Worm (Caenorhabditis elegans) whole organism, L4 larva: ENCODE measurements around the gene Y75B8A.63.

Source experiments
- D1046.2 ChIP-seq: fragments of 200-800 bp; sonication (Bioruptor generic); IDR thresholded peaks from 2 replicates; pipeline ENCODE4 v1.3.6; 2022; ENCODE audit warnings: missing genetic modification characterization, missing compliant biosample characterization
- F10B5.3 ChIP-seq: sonication (generic microtip); optimal IDR thresholded peaks from 2 replicates; lab custom pipeline; 2016; ENCODE audit warnings: mild to moderate bottlenecking, missing genetic modification characterization, missing compliant biosample characterization
- F26F4.8 ChIP-seq: fragments of 200-800 bp; sonication (Bioruptor generic); conservative IDR thresholded peaks from 2 replicates; pipeline ENCODE4 v1.3.6; 2022; ENCODE audit warnings: missing genetic modification characterization, missing compliant biosample characterization
- F37D6.2 ChIP-seq: sonication (generic microtip); optimal IDR thresholded peaks from 2 replicates; lab custom pipeline; 2016; ENCODE audit warnings: mild to moderate bottlenecking, missing genetic modification characterization, missing compliant biosample characterization
- F44E2.7 ChIP-seq: fragments of 200-800 bp; sonication (Bioruptor generic); IDR thresholded peaks from 2 replicates; pipeline ENCODE4 v2.1.2; 2022; ENCODE audit warnings: missing genetic modification characterization, missing compliant biosample characterization
- R02D3.7 ChIP-seq: fragments of 150-350 bp; sonication (generic microtip); optimal IDR thresholded peaks from 3 replicates; lab custom pipeline; 2014; ENCODE audit warnings: missing biosample characterization, missing genetic modification characterization
- T20F7.1 ChIP-seq: fragments of 200-800 bp; sonication (Bioruptor generic); optimal IDR thresholded peaks from 2 replicates; lab custom pipeline; 2018; ENCODE audit warnings: mild to moderate bottlenecking, missing genetic modification characterization, missing compliant biosample characterization
- Y48G9A.11 ChIP-seq: fragments of 200-800 bp; sonication (Bioruptor generic); IDR thresholded peaks from 2 replicates; pipeline ENCODE4 v1.3.6; 2022; ENCODE audit warnings: missing genetic modification reagents, missing genetic modification characterization, missing compliant biosample characterization
- ZK546.5 ChIP-seq, 2 experiments: sonication (generic microtip); optimal IDR thresholded peaks; 2 replicates each; lab custom pipeline; 2017; ENCODE audit warnings: missing biosample characterization in 2 of 2, missing genetic modification characterization in 2 of 2
- aha-1 ChIP-seq: fragments of 150-350 bp; peaks from one replicate; lab custom pipeline; 2014; ENCODE audit warnings: missing biosample characterization, missing genetic modification characterization
- aly-2 ChIP-seq: sonication (generic microtip); optimal IDR thresholded peaks from 2 replicates; lab custom pipeline; 2018; ENCODE audit warnings: missing biosample characterization, missing genetic modification characterization
- ceh-20 ChIP-seq: fragments of 200-800 bp; sonication (Bioruptor generic); IDR thresholded peaks from 2 replicates; pipeline ENCODE4 v1.3.6; 2022; ENCODE audit warnings: missing genetic modification reagents, missing genetic modification characterization, missing compliant biosample characterization
- ceh-28 ChIP-seq: fragments of 150-350 bp; optimal IDR thresholded peaks from 2 replicates; lab custom pipeline; 2014; ENCODE audit warnings: missing biosample characterization, missing genetic modification reagents, missing genetic modification characterization
- ceh-44 ChIP-seq: fragments of 200-800 bp; sonication (Bioruptor generic); IDR thresholded peaks from 2 replicates; pipeline ENCODE4 v1.3.6; 2022; ENCODE audit warnings: missing genetic modification reagents, missing genetic modification characterization, missing compliant biosample characterization
- ceh-82 ChIP-seq: sonication (generic microtip); optimal IDR thresholded peaks from 2 replicates; lab custom pipeline; 2017; ENCODE audit warnings: missing biosample characterization, missing genetic modification characterization
- ctbp-1 ChIP-seq: fragments of 200-800 bp; sonication (Bioruptor generic); IDR thresholded peaks from 2 replicates; pipeline ENCODE4 v1.3.6; 2022; ENCODE audit warnings: missing genetic modification reagents, missing genetic modification characterization, missing compliant biosample characterization
- daf-12 ChIP-seq: fragments of 150-350 bp; optimal IDR thresholded peaks from 2 replicates; lab custom pipeline; 2014; ENCODE audit warnings: missing biosample characterization, missing genetic modification reagents, missing genetic modification characterization
- daf-8 ChIP-seq: fragments of 200-800 bp; sonication (Bioruptor generic); IDR thresholded peaks from 2 replicates; pipeline ENCODE4 v1.3.6; 2022; ENCODE audit warnings: missing genetic modification characterization, missing compliant biosample characterization
- dpl-1 ChIP-seq: fragments of 150-350 bp; optimal IDR thresholded peaks from 2 replicates; lab custom pipeline; 2014; ENCODE audit warnings: missing biosample characterization, missing genetic modification reagents, missing genetic modification characterization
- duxl-1 ChIP-seq: sonication (generic microtip); optimal IDR thresholded peaks from 2 replicates; lab custom pipeline; 2016; ENCODE audit warnings: mild to moderate bottlenecking, missing genetic modification characterization, moderate library complexity, missing compliant biosample characterization; ENCODE audit not compliant: poor library complexity
- dve-1 ChIP-seq: sonication (generic microtip); optimal IDR thresholded peaks from 2 replicates; lab custom pipeline; 2017; ENCODE audit warnings: antibody characterized with exemption, mild to moderate bottlenecking, missing genetic modification characterization, missing compliant biosample characterization; ENCODE audit not compliant: insufficient read depth
- fos-1 ChIP-seq: fragments of 150-350 bp; optimal IDR thresholded peaks from 2 replicates; lab custom pipeline; 2014; ENCODE audit warnings: missing biosample characterization, missing genetic modification characterization
- lin-15B ChIP-seq: fragments of 150-350 bp; sonication (generic microtip); optimal IDR thresholded peaks from 3 replicates; lab custom pipeline; 2014; ENCODE audit warnings: missing biosample characterization, missing genetic modification characterization
- lin-38 ChIP-seq: fragments of 200-800 bp; sonication (Bioruptor generic); IDR thresholded peaks from 2 replicates; pipeline ENCODE4 v1.3.6; 2022; ENCODE audit warnings: missing genetic modification reagents, missing genetic modification characterization, missing compliant biosample characterization
- lin-39 ChIP-seq: fragments of 150-350 bp; optimal IDR thresholded peaks from 2 replicates; lab custom pipeline; 2014; ENCODE audit warnings: missing biosample characterization, missing genetic modification reagents, missing genetic modification characterization
- lsy-2 ChIP-seq, 2 experiments: fragments of 150-350 bp in 1 of 2; sonication (generic microtip) in 1 of 2; optimal IDR thresholded peaks; 2 replicates each; lab custom pipeline; 2014 to 2017; ENCODE audit warnings: missing biosample characterization in 2 of 2, missing genetic modification characterization in 2 of 2
- madf-5 ChIP-seq, 2 experiments: fragments of 200-800 bp; sonication (Bioruptor generic); IDR thresholded peaks; 2 replicates each; pipeline ENCODE4 v1.3.6; 2022; ENCODE audit warnings: missing compliant biosample characterization in 2 of 2, missing genetic modification characterization in 2 of 2
- mdl-1 ChIP-seq, 2 experiments: fragments of 150-350 bp in 1 of 2; sonication (generic microtip) in 1 of 2; optimal IDR thresholded peaks; 2 replicates each; lab custom pipeline; 2014 to 2017; ENCODE audit warnings: missing biosample characterization in 2 of 2, missing genetic modification characterization in 2 of 2
- mxl-3 ChIP-seq: fragments of 200-800 bp; sonication (Bioruptor generic); optimal IDR thresholded peaks from 2 replicates; lab custom pipeline; 2018; ENCODE audit warnings: mild to moderate bottlenecking, missing genetic modification characterization, missing compliant biosample characterization
- nhr-10 ChIP-seq: fragments of 150-350 bp; optimal IDR thresholded peaks from 2 replicates; lab custom pipeline; 2014; ENCODE audit warnings: missing biosample characterization, missing genetic modification characterization
- nhr-111 ChIP-seq: fragments of 200-800 bp; sonication (Bioruptor generic); optimal IDR thresholded peaks from 2 replicates; lab custom pipeline; 2018; ENCODE audit warnings: mild to moderate bottlenecking, missing genetic modification characterization, missing compliant biosample characterization
- nhr-25 ChIP-seq: sonication (generic microtip); optimal IDR thresholded peaks from 2 replicates; lab custom pipeline; 2017; ENCODE audit warnings: missing genetic modification characterization, mild to moderate bottlenecking, missing compliant biosample characterization, antibody characterized with exemption, moderate library complexity, borderline replicate concordance; ENCODE audit not compliant: insufficient read depth
- nhr-42 ChIP-seq: fragments of 200-800 bp; sonication (Bioruptor generic); IDR thresholded peaks from 2 replicates; pipeline ENCODE4 v1.3.6; 2022; ENCODE audit warnings: missing genetic modification characterization, missing compliant biosample characterization
- nhr-6 ChIP-seq: fragments of 150-350 bp; optimal IDR thresholded peaks from 2 replicates; lab custom pipeline; 2014; ENCODE audit warnings: missing biosample characterization, missing genetic modification characterization
- nhr-76 ChIP-seq: fragments of 150-350 bp; optimal IDR thresholded peaks from 2 replicates; lab custom pipeline; 2014; ENCODE audit warnings: missing biosample characterization, missing genetic modification characterization
- nhr-77 ChIP-seq: fragments of 150-350 bp; optimal IDR thresholded peaks from 2 replicates; lab custom pipeline; 2014; ENCODE audit warnings: missing biosample characterization, missing genetic modification characterization
- pha-4 ChIP-seq, 2 experiments: fragments of 150-350 bp in 1 of 2; fragments of 200-800 bp in 1 of 2; sonication (Bioruptor generic) in 1 of 2; IDR thresholded peaks in 1 of 2; optimal IDR thresholded peaks in 1 of 2; 2 replicates each; pipeline versions ENCODE4 v1.3.6 to Lab custom; 2014 to 2022; ENCODE audit warnings: missing genetic modification characterization in 2 of 2, missing genetic modification reagents in 2 of 2, missing biosample characterization in 1 of 2, missing compliant biosample characterization in 1 of 2
- pqm-1 ChIP-seq: sonication (generic microtip); optimal IDR thresholded peaks from 2 replicates; lab custom pipeline; 2017; ENCODE audit warnings: missing biosample characterization, missing genetic modification characterization
- rbr-2 ChIP-seq: sonication (generic microtip); optimal IDR thresholded peaks from 2 replicates; lab custom pipeline; 2016; ENCODE audit warnings: missing genotype, missing genetic modification characterization, missing compliant biosample characterization
- tag-97 ChIP-seq: fragments of 200-800 bp; sonication (Bioruptor generic); IDR thresholded peaks from 2 replicates; pipeline ENCODE4 v1.3.6; 2022; ENCODE audit warnings: missing genetic modification characterization, missing compliant biosample characterization
- unc-39 ChIP-seq: sonication (generic microtip); optimal IDR thresholded peaks from 2 replicates; lab custom pipeline; 2017; ENCODE audit warnings: missing biosample characterization, missing genetic modification characterization
- unc-62 ChIP-seq, 3 experiments: fragments of 150-350 bp in 1 of 3; sonication (generic microtip); optimal IDR thresholded peaks in 2 of 3; peaks in 1 of 3; 1 replicate in 1 of 3; 2 replicates in 2 of 3; lab custom pipeline; 2014 to 2017; ENCODE audit warnings: missing biosample characterization in 3 of 3, missing genetic modification characterization in 3 of 3, missing genetic modification reagents in 3 of 3, missing genotype in 1 of 3
- zfp-3 ChIP-seq: fragments of 200-800 bp; sonication (Bioruptor generic); conservative IDR thresholded peaks from 2 replicates; pipeline ENCODE4 v1.3.6; 2022; ENCODE audit warnings: missing genetic modification reagents, missing genetic modification characterization, missing compliant biosample characterization
- zip-2 ChIP-seq: fragments of 150-350 bp; optimal IDR thresholded peaks from 2 replicates; lab custom pipeline; 2014; ENCODE audit warnings: missing biosample characterization, missing genetic modification characterization
- ztf-11 ChIP-seq: fragments of 150-350 bp; optimal IDR thresholded peaks from 2 replicates; lab custom pipeline; 2014; ENCODE audit warnings: missing biosample characterization, missing genetic modification characterization
- ztf-7 ChIP-seq: fragments of 150-350 bp; optimal IDR thresholded peaks from 2 replicates; lab custom pipeline; 2014; ENCODE audit warnings: missing biosample characterization, missing genetic modification characterization

The Y75B8A.63 gene

ce11 chrIII:12335400-12335994 lies 7.8 kb downstream of the Y75B8A.63 start (continued):
- TF ChIP-seq mxl-3 (GFP tag; lab: Kevin White, UChicago) (peak; percentile 55), ceh-20 (GFP tag; lab: Robert Waterston, UW) (no peak), R02D3.7 (tag; lab: Kevin White, UChicago) (no peak), ceh-82 (tag; lab: Kevin White, UChicago) (no peak), tag-97 (no peak), ztf-11 (no peak), F10B5.3 (no peak), aha-1 (tag; lab: Kevin White, UChicago) (peak; percentile 77), F37D6.2 (no peak), dpl-1 (GFP tag; lab: Kevin White, UChicago) (peak; percentile 53), nhr-111 (no peak), unc-39 (no peak), madf-5 (GFP tag; IDR thresholded peaks at IDR 0.05; lab: Robert Waterston, UW) (no peak), zfp-3 (no peak), nhr-10 (tag; lab: Kevin White, UChicago) (peak; percentile 8), daf-12 (no peak), ceh-28 (tag; lab: Kevin White, UChicago) (no peak)

- no peak for TF ChIP-seq ZK546.5 (tag; optimal IDR thresholded peaks at IDR 0.05; lab: Kevin White, UChicago)
- peak in 1 of 2 experiments; percentile 16 for TF ChIP-seq lsy-2 (tag; optimal IDR thresholded peaks at IDR 0.05; lab: Kevin White, UChicago)
Observed at ce11 chrIII:12344940-12345339, 17.2 kb downstream of the Y75B8A.63 start.

- TF ChIP-seq nhr-6 (tag; lab: Kevin White, UChicago), result no peak
- no peak for TF ChIP-seq T20F7.1 (GFP tag; lab: Kevin White, UChicago)
- no peak for TF ChIP-seq R02D3.7 (tag; lab: Kevin White, UChicago)
- no peak for TF ChIP-seq duxl-1
- no peak for TF ChIP-seq rbr-2
- no peak for TF ChIP-seq daf-8 (GFP tag; lab: Robert Waterston, UW)
- no peak for TF ChIP-seq D1046.2 (GFP tag; lab: Robert Waterston, UW)
- no peak for TF ChIP-seq aha-1 (tag; lab: Kevin White, UChicago)
- TF ChIP-seq pha-4 (GFP tag; IDR thresholded peaks at IDR 0.05; lab: Robert Waterston, UW), result no peak
- no peak for TF ChIP-seq pha-4 (tag; optimal IDR thresholded peaks at IDR 0.05; lab: Kevin White, UChicago)
- TF ChIP-seq F26F4.8, result no peak
- TF ChIP-seq nhr-76 (tag; lab: Kevin White, UChicago), result no peak
- no peak for TF ChIP-seq F37D6.2
- TF ChIP-seq nhr-111, result no peak
- no peak for TF ChIP-seq aly-2 (tag; lab: Kevin White, UChicago)
- TF ChIP-seq nhr-77 (tag; lab: Kevin White, UChicago), result no peak
- TF ChIP-seq mdl-1 (tag; optimal IDR thresholded peaks at IDR 0.05; lab: Kevin White, UChicago), result no peak
- TF ChIP-seq lin-38 (GFP tag; lab: Robert Waterston, UW), result no peak
- TF ChIP-seq nhr-42 (GFP tag; lab: Robert Waterston, UW), result no peak
Observed at ce11 chrIII:12349027-12349426, 21.3 kb downstream of the Y75B8A.63 start.

ce11 chrIII:12351301-12351700 lies 23.6 kb downstream of the Y75B8A.63 start, which contains the start of the genes pph-4.1 and Y75B8A.31:
Gene pph-4.1 (minus strand): TSS chrIII:12351336.
Gene Y75B8A.31 (plus strand): TSS chrIII:12351642.
- TF ChIP-seq ceh-28 (tag; lab: Kevin White, UChicago) (no peak), unc-62 (GFP tag; optimal IDR thresholded peaks at IDR 0.05 in 1 of 2; lab: Kevin White, UChicago) (no peak), unc-62 (tag; optimal IDR thresholded peaks at IDR 0.05; lab: Kevin White, UChicago) (no peak), F44E2.7 (GFP tag; lab: Robert Waterston, UW) (no peak), ceh-44 (0 out of 2 replicates have a peak, but pooled peaks have one; percentile 31), fos-1 (tag; lab: Kevin White, UChicago) (no peak), ctbp-1 (GFP tag; lab: Robert Waterston, UW) (no peak), unc-39 (no peak), Y48G9A.11 (GFP tag; lab: Robert Waterston, UW) (0 out of 2 replicates have a peak, but pooled peaks have one; percentile 45), zip-2 (tag; lab: Kevin White, UChicago) (no peak), nhr-77 (tag; lab: Kevin White, UChicago) (peak; percentile 65), dpl-1 (GFP tag; lab: Kevin White, UChicago) (peak; percentile 83), lsy-2 (tag; optimal IDR thresholded peaks at IDR 0.05; lab: Kevin White, UChicago) (peak in 1 of 2 experiments; percentile 91), lin-15B (peak; percentile 84), lin-39 (tag; lab: Kevin White, UChicago) (no peak), D1046.2 (GFP tag; lab: Robert Waterston, UW) (no peak), pqm-1 (tag; lab: Kevin White, UChicago) (no peak), dve-1 (peak; percentile 84), nhr-25 (tag; lab: Kevin White, UChicago) (no peak), ztf-7 (tag; lab: Kevin White, UChicago) (peak; percentile 22)
